Worm (Caenorhabditis elegans): ENCODE measurements around the gene ttr-9.

ttr-9 gene

ce11 chrIV:9511221-9511638, 5.1 kb upstream of the ttr-9 start (continued):
- TF ChIP-seq R02D3.7 (tag; optimal IDR thresholded peaks at IDR 0.05) (no peak), snpc-1.2 (GFP tag; IDR thresholded peaks at IDR 0.05) (peak; percentile 50), nhr-10 (tag; optimal IDR thresholded peaks at IDR 0.05) (peak; percentile 37), D1046.2 (GFP tag; IDR thresholded peaks at IDR 0.05) (no peak), sdz-12 (GFP tag; optimal IDR thresholded peaks at IDR 0.05) (peak; percentile 75), madf-9 (GFP tag; conservative IDR thresholded peaks at IDR 0.05) (0 out of 2 replicates have a peak, but pooled peaks have one; percentile 40), F44E2.7 (GFP tag; IDR thresholded peaks at IDR 0.05) (no peak), fkh-10 (GFP tag; optimal IDR thresholded peaks at IDR 0.05) (peak; percentile 38), nhr-11 (tag; optimal IDR thresholded peaks at IDR 0.05) (no peak), rbr-2 (tag; optimal IDR thresholded peaks at IDR 0.05) (peak; percentile 74), nhr-48 (tag; optimal IDR thresholded peaks at IDR 0.05) (peak; percentile 74), egl-43 (GFP tag; IDR thresholded peaks at IDR 0.05) (no peak), gei-8 (GFP tag; optimal IDR thresholded peaks at IDR 0.05) (no peak), mxl-3 (GFP tag; optimal IDR thresholded peaks at IDR 0.05) (no peak), nhr-111 (GFP tag; optimal IDR thresholded peaks at IDR 0.05) (no peak), dpl-1 (GFP tag; optimal IDR thresholded peaks at IDR 0.05) (peak; percentile 41), ces-1 (GFP tag; optimal IDR thresholded peaks at IDR 0.05) (peak; percentile 62), pha-4 (GFP tag; IDR thresholded peaks at IDR 0.05) (peak; percentile 56; the same call in 1 of the 2 replicates), pha-4 (tag; optimal IDR thresholded peaks at IDR 0.05) (no peak)

ce11 chrIV:9510439-9510838, 4.3 kb upstream of the ttr-9 start, which contains the start of gene C33A12.4:
Gene C33A12.4 (minus strand): TSS chrIV:9510569.
- TF ChIP-seq madf-9 (GFP tag; conservative IDR thresholded peaks at IDR 0.05): no peak
- no peak for TF ChIP-seq ZK546.5 (tag; optimal IDR thresholded peaks at IDR 0.05)
- no peak for TF ChIP-seq nhr-28 (tag; optimal IDR thresholded peaks at IDR 0.05)
- no peak for TF ChIP-seq nhr-25 (tag; optimal IDR thresholded peaks at IDR 0.05; ENCODE audit: borderline replicate concordance, insufficient read depth)
- no peak for TF ChIP-seq mes-2 (tag; optimal IDR thresholded peaks at IDR 0.05; ENCODE audit: poor library complexity, severe bottlenecking)
- TF ChIP-seq aly-2 (tag; optimal IDR thresholded peaks at IDR 0.05): no peak
- TF ChIP-seq dpl-1 (GFP tag; optimal IDR thresholded peaks at IDR 0.05): no peak
- no peak for TF ChIP-seq Y48G9A.11 (GFP tag; IDR thresholded peaks at IDR 0.05)
- peak; percentile 28 for TF ChIP-seq ama-1 (optimal IDR thresholded peaks at IDR 0.05)
- no peak for TF ChIP-seq php-3 (GFP tag; IDR thresholded peaks at IDR 0.05)
- TF ChIP-seq nhr-42 (GFP tag; IDR thresholded peaks at IDR 0.05): 0 out of 2 replicates have a peak, but pooled peaks have one; percentile 10

- TF ChIP-seq lin-29 (GFP tag; IDR thresholded peaks at IDR 0.05): no peak
- TF ChIP-seq ceh-32 (tag; optimal IDR thresholded peaks at IDR 0.05; ENCODE audit: poor library complexity): no peak
- TF ChIP-seq snpc-4 (tag; optimal IDR thresholded peaks at IDR 0.05): no peak
- no peak for TF ChIP-seq nhr-77 (tag; optimal IDR thresholded peaks at IDR 0.05)
- no peak for TF ChIP-seq nhr-48 (tag; optimal IDR thresholded peaks at IDR 0.05)
- no peak for TF ChIP-seq mdl-1 (tag; optimal IDR thresholded peaks at IDR 0.05)
- no peak for TF ChIP-seq unc-130 (GFP tag; optimal IDR thresholded peaks at IDR 0.05)
- no peak for TF ChIP-seq rbr-2 (tag; optimal IDR thresholded peaks at IDR 0.05)
- TF ChIP-seq ctbp-1 (GFP tag; IDR thresholded peaks at IDR 0.05): no peak
- no peak for TF ChIP-seq vab-7 (GFP tag; IDR thresholded peaks at IDR 0.05)
- TF ChIP-seq F49E8.2 (tag; optimal IDR thresholded peaks at IDR 0.05; ENCODE audit: borderline replicate concordance): no peak
- TF ChIP-seq Y75B8A.6 (GFP tag; IDR thresholded peaks at IDR 0.05): no peak
- TF ChIP-seq dmd-6 (GFP tag; IDR thresholded peaks at IDR 0.05): no peak
- no peak for TF ChIP-seq lim-7 (GFP tag; IDR thresholded peaks at IDR 0.05)
- no peak for TF ChIP-seq pqm-1 (tag; optimal IDR thresholded peaks at IDR 0.05)
- no peak for TF ChIP-seq saeg-2 (GFP tag; IDR thresholded peaks at IDR 0.05)
- no peak for TF ChIP-seq ceh-20 (GFP tag; IDR thresholded peaks at IDR 0.05)
- TF ChIP-seq nhr-28 (tag; optimal IDR thresholded peaks at IDR 0.05): peak; percentile 17
- TF ChIP-seq nhr-10 (tag; optimal IDR thresholded peaks at IDR 0.05): no peak
- TF ChIP-seq mes-2 (tag; optimal IDR thresholded peaks at IDR 0.05; ENCODE audit: poor library complexity, severe bottlenecking): no peak
- no peak for TF ChIP-seq daf-16 (GFP tag; optimal IDR thresholded peaks at IDR 0.05)
- peak; percentile 84 for TF ChIP-seq daf-16 (tag; optimal IDR thresholded peaks at IDR 0.05)
- peak; percentile 28 for TF ChIP-seq dve-1 (tag; optimal IDR thresholded peaks at IDR 0.05; ENCODE audit: insufficient read depth)
- TF ChIP-seq spr-3 (GFP tag; optimal IDR thresholded peaks at IDR 0.05): no peak
- no peak for TF ChIP-seq zfp-3 (GFP tag; conservative IDR thresholded peaks at IDR 0.05)
- no peak for TF ChIP-seq lin-13 (GFP tag; optimal IDR thresholded peaks at IDR 0.05)
Observed at ce11 chrIV:9508612-9509011, 2.5 kb upstream of the ttr-9 start, which contains the start of gene ethe-1. Gene ethe-1 (minus strand): TSS chrIV:9508761.

All from whole organism, L4 larva.